Fruit fly (Drosophila melanogaster) whole organism, embryonic: Measurements from ENCODE around the gene CG34179.

ENCODE experiments used
- ATbp ChIP-seq: fragments of 200-800 bp; sonication (Bioruptor generic); optimal IDR thresholded peaks from 2 replicates; lab custom pipeline; 2017; ENCODE audit warnings: missing biosample characterization, mild to moderate bottlenecking, missing genetic modification characterization, missing genetic modification reagents
- B-H2 ChIP-seq: fragments of 200-800 bp; sonication (Bioruptor generic); optimal IDR thresholded peaks from 2 replicates; lab custom pipeline; 2018; ENCODE audit warnings: missing biosample characterization, mild to moderate bottlenecking, missing genetic modification characterization
- BtbVII ChIP-seq: fragments of 200-800 bp; sonication (Bioruptor generic); optimal IDR thresholded peaks from 3 replicates; lab custom pipeline; 2017; ENCODE audit warnings: missing biosample characterization, mild to moderate bottlenecking, missing genetic modification characterization
- CG10209 ChIP-seq: fragments of 200-800 bp; sonication (Bioruptor generic); optimal IDR thresholded peaks from 3 replicates; lab custom pipeline; 2017; ENCODE audit warnings: missing biosample characterization, mild to moderate bottlenecking, missing genetic modification characterization, missing genetic modification reagents
- CG10267 ChIP-seq: fragments of 200-800 bp; sonication (Bioruptor generic); optimal IDR thresholded peaks from 2 replicates; lab custom pipeline; 2018; ENCODE audit warnings: missing biosample characterization, mild to moderate bottlenecking, missing genetic modification characterization, moderate library complexity
- CG10543 ChIP-seq: fragments of 200-800 bp; sonication (Bioruptor generic); optimal IDR thresholded peaks from 3 replicates; lab custom pipeline; 2017; ENCODE audit warnings: missing biosample characterization, mild to moderate bottlenecking, missing genetic modification characterization, moderate library complexity
- CG11696 ChIP-seq: fragments of 200-800 bp; sonication (Bioruptor generic); IDR thresholded peaks from 2 replicates; pipeline ENCODE4 v1.3.6; 2022; ENCODE audit warnings: missing biosample characterization, missing genetic modification characterization
- CG13287 ChIP-seq: fragments of 200-800 bp; sonication (Bioruptor generic); IDR thresholded peaks from 2 replicates; pipeline ENCODE4 v1.3.6; 2022; ENCODE audit warnings: missing biosample characterization, missing genetic modification characterization; ENCODE audit not compliant: partially characterized antibody
- CG13424 ChIP-seq: fragments of 200-800 bp; sonication (Bioruptor generic); optimal IDR thresholded peaks from 2 replicates; lab custom pipeline; 2019; ENCODE audit warnings: missing biosample characterization, mild to moderate bottlenecking, missing genetic modification characterization, moderate library complexity
- CG1529 ChIP-seq: fragments of 200-800 bp; sonication (Bioruptor generic); optimal IDR thresholded peaks from 3 replicates; lab custom pipeline; 2018; ENCODE audit warnings: missing biosample characterization, missing genetic modification characterization
- CG17361 ChIP-seq: fragments of 200-800 bp; sonication (Bioruptor generic); IDR thresholded peaks from 3 replicates; pipeline ENCODE4 v1.3.6; 2022; ENCODE audit warnings: missing biosample characterization, missing genetic modification characterization
- CG1832 ChIP-seq: fragments of 200-800 bp; sonication (Bioruptor generic); optimal IDR thresholded peaks from 2 replicates; lab custom pipeline; 2017; ENCODE audit warnings: missing biosample characterization, mild to moderate bottlenecking, missing genetic modification characterization, inconsistent platforms
- CG18619 ChIP-seq: fragments of 200-800 bp; sonication (Bioruptor generic); optimal IDR thresholded peaks from 3 replicates; lab custom pipeline; 2017; ENCODE audit warnings: missing biosample characterization, mild to moderate bottlenecking, missing genetic modification characterization
- CG18764 ChIP-seq: fragments of 200-800 bp; sonication (Bioruptor generic); optimal IDR thresholded peaks from 3 replicates; lab custom pipeline; 2016; ENCODE audit warnings: missing biosample characterization, missing genetic modification characterization
- CG2199 ChIP-seq: fragments of 200-800 bp; sonication (Bioruptor generic); IDR thresholded peaks from 3 replicates; pipeline ENCODE4 v1.3.6; 2022; ENCODE audit warnings: missing biosample characterization, missing genetic modification characterization
- CG33213 ChIP-seq: fragments of 200-800 bp; sonication (Bioruptor generic); optimal IDR thresholded peaks from 3 replicates; lab custom pipeline; 2016; ENCODE audit warnings: missing biosample characterization, missing genetic modification characterization
- CG33557 ChIP-seq: fragments of 200-800 bp; sonication (Bioruptor generic); optimal IDR thresholded peaks from 2 replicates; lab custom pipeline; 2019; ENCODE audit warnings: missing biosample characterization, mild to moderate bottlenecking, missing genetic modification characterization, moderate library complexity
- CG7839 ChIP-seq: fragments of 200-800 bp; sonication (Bioruptor generic); optimal IDR thresholded peaks from 3 replicates; lab custom pipeline; 2018; ENCODE audit warnings: missing biosample characterization, mild to moderate bottlenecking, missing genetic modification characterization, moderate library complexity
- CG8089 ChIP-seq: fragments of 200-800 bp; sonication (Bioruptor generic); optimal IDR thresholded peaks from 3 replicates; lab custom pipeline; 2016; ENCODE audit warnings: missing biosample characterization, missing genetic modification characterization
- CG8290 ChIP-seq, 3 experiments: fragments of 200-800 bp; sonication (Bioruptor generic); optimal IDR thresholded peaks; 2 replicates each; lab custom pipeline; 2016 to 2019; ENCODE audit warnings: missing biosample characterization in 3 of 3, missing genetic modification characterization in 3 of 3, mild to moderate bottlenecking in 2 of 3, moderate library complexity in 1 of 3
- CG9215 ChIP-seq: fragments of 200-800 bp; sonication (Bioruptor generic); IDR thresholded peaks from 2 replicates; pipeline ENCODE4 v1.3.6; 2022; ENCODE audit warnings: missing biosample characterization, missing genetic modification characterization
- CG9437 ChIP-seq: fragments of 200-800 bp; sonication (Bioruptor generic); optimal IDR thresholded peaks from 2 replicates; lab custom pipeline; 2018; ENCODE audit warnings: missing biosample characterization, mild to moderate bottlenecking, missing genetic modification characterization
- D19B ChIP-seq: fragments of 200-800 bp; sonication (Bioruptor generic); optimal IDR thresholded peaks from 2 replicates; lab custom pipeline; 2017; ENCODE audit warnings: missing biosample characterization, mild to moderate bottlenecking, missing genetic modification characterization
- Ets65A ChIP-seq: fragments of 200-800 bp; sonication (Bioruptor generic); peaks from one replicate; lab custom pipeline; 2016; ENCODE audit warnings: missing biosample characterization, missing genetic modification characterization
- HLH4C ChIP-seq: fragments of 200-800 bp; sonication (Bioruptor generic); IDR thresholded peaks from 3 replicates; pipeline ENCODE4 v1.3.6; 2022; ENCODE audit warnings: missing biosample characterization, missing genetic modification characterization; ENCODE audit not compliant: partially characterized antibody
- Hand ChIP-seq: fragments of 200-800 bp; sonication (Bioruptor generic); optimal IDR thresholded peaks from 2 replicates; lab custom pipeline; 2017; ENCODE audit warnings: mild to moderate bottlenecking, missing biosample characterization, missing genetic modification reagents, missing genetic modification characterization
- Hey ChIP-seq: fragments of 200-800 bp; sonication (Bioruptor generic); optimal IDR thresholded peaks from 3 replicates; lab custom pipeline; 2018; ENCODE audit warnings: missing biosample characterization, mild to moderate bottlenecking, missing genetic modification characterization
- Kr ChIP-seq: fragments of 200-800 bp; sonication (Bioruptor generic); optimal IDR thresholded peaks from 2 replicates; lab custom pipeline; 2017; ENCODE audit warnings: missing biosample characterization, mild to moderate bottlenecking, missing genetic modification characterization
- MBD-R2 ChIP-seq: fragments of 200-800 bp; sonication (Bioruptor generic); IDR thresholded peaks from 2 replicates; pipeline ENCODE4 v1.3.6; 2022; ENCODE audit warnings: missing biosample characterization, missing genetic modification characterization
- Opbp ChIP-seq: fragments of 200-800 bp; sonication (Bioruptor generic); IDR thresholded peaks from 3 replicates; pipeline ENCODE4 v1.3.6; 2022; ENCODE audit warnings: missing biosample characterization, missing genetic modification characterization; ENCODE audit not compliant: partially characterized antibody
- Rfx ChIP-seq: fragments of 200-800 bp; sonication (Bioruptor generic); IDR thresholded peaks from 2 replicates; pipeline ENCODE4 v1.3.6; 2022; ENCODE audit warnings: missing biosample characterization, missing genetic modification characterization
- Scr ChIP-seq: fragments of 200-800 bp; sonication (Bioruptor generic); IDR thresholded peaks from 2 replicates; pipeline ENCODE4 v1.3.6; 2022; ENCODE audit warnings: missing biosample characterization, missing genetic modification characterization; ENCODE audit not compliant: partially characterized antibody
- TFAM ChIP-seq: fragments of 200-800 bp; sonication (Bioruptor generic); optimal IDR thresholded peaks from 2 replicates; lab custom pipeline; 2017; ENCODE audit warnings: missing biosample characterization, missing genetic modification characterization, inconsistent platforms
- YL-1 ChIP-seq: fragments of 200-800 bp; sonication (Bioruptor generic); optimal IDR thresholded peaks from 3 replicates; lab custom pipeline; 2017; ENCODE audit warnings: missing biosample characterization, mild to moderate bottlenecking, missing genetic modification characterization
- ac ChIP-seq: fragments of 200-800 bp; sonication (Bioruptor generic); optimal IDR thresholded peaks from 3 replicates; lab custom pipeline; 2017; ENCODE audit warnings: missing biosample characterization, mild to moderate bottlenecking, missing genetic modification characterization
- ara ChIP-seq: fragments of 200-800 bp; sonication (Bioruptor generic); IDR thresholded peaks from 2 replicates; pipeline ENCODE4 v1.3.6; 2022; ENCODE audit warnings: missing biosample characterization, missing genetic modification characterization
- cad ChIP-seq: fragments of >200 bp; optimal IDR thresholded peaks from 2 replicates; lab custom pipeline; 2017; ENCODE audit warnings: missing biosample characterization, missing genetic modification characterization
- chinmo ChIP-seq: fragments of 200-800 bp; sonication (Bioruptor generic); IDR thresholded peaks from 4 replicates; pipeline ENCODE4 v1.3.6; 2022; ENCODE audit warnings: missing biosample characterization, missing genetic modification characterization; ENCODE audit not compliant: partially characterized antibody
- fd102C ChIP-seq: fragments of 200-800 bp; sonication (Bioruptor generic); optimal IDR thresholded peaks from 2 replicates; lab custom pipeline; 2018; ENCODE audit warnings: missing biosample characterization, mild to moderate bottlenecking, missing genetic modification characterization, moderate library complexity
- grau ChIP-seq: fragments of 200-800 bp; optimal IDR thresholded peaks from 3 replicates; lab custom pipeline; 2019; ENCODE audit warnings: missing biosample characterization, mild to moderate bottlenecking, missing genetic modification characterization, moderate library complexity
- mam ChIP-seq: fragments of 200-800 bp; sonication (Bioruptor generic); optimal IDR thresholded peaks from 3 replicates; lab custom pipeline; 2016; ENCODE audit warnings: missing biosample characterization, missing genetic modification characterization
- oc ChIP-seq: fragments of 200-800 bp; sonication (Bioruptor generic); optimal IDR thresholded peaks from 2 replicates; lab custom pipeline; 2018; ENCODE audit warnings: missing biosample characterization, mild to moderate bottlenecking, missing genetic modification characterization, moderate library complexity
- otp ChIP-seq: fragments of 200-800 bp; sonication (Bioruptor generic); IDR thresholded peaks from 3 replicates; pipeline ENCODE4, ENCODE4 v1.3.6; 2022; ENCODE audit warnings: missing biosample characterization, missing genetic modification characterization
- sens ChIP-seq: fragments of 200-800 bp; sonication (Bioruptor generic); peaks from one replicate; lab custom pipeline; 2016; ENCODE audit warnings: missing biosample characterization, missing genetic modification characterization
- slbo ChIP-seq: fragments of 200-800 bp; sonication (Bioruptor generic); IDR thresholded peaks from 2 replicates; pipeline ENCODE4 v1.3.6; 2022; ENCODE audit warnings: missing biosample characterization, missing genetic modification characterization
- tna ChIP-seq: fragments of 200-800 bp; sonication (Bioruptor generic); IDR thresholded peaks from 2 replicates; pipeline ENCODE4 v1.3.6; 2022; ENCODE audit warnings: missing biosample characterization, missing genetic modification characterization; ENCODE audit not compliant: partially characterized antibody
- toy ChIP-seq: fragments of 200-800 bp; sonication (Bioruptor generic); IDR thresholded peaks from 2 replicates; pipeline ENCODE4 v1.3.6; 2022; ENCODE audit warnings: missing biosample characterization, missing genetic modification characterization
- usp ChIP-seq: fragments of >200 bp; optimal IDR thresholded peaks from 2 replicates; lab custom pipeline; 2017; ENCODE audit warnings: missing biosample characterization, missing genetic modification characterization
- zfh2 ChIP-seq: fragments of 200-800 bp; sonication (Bioruptor generic); optimal IDR thresholded peaks from 2 replicates; lab custom pipeline; 2016; ENCODE audit warnings: missing biosample characterization, missing genetic modification characterization

Gene CG34179

DNA sequence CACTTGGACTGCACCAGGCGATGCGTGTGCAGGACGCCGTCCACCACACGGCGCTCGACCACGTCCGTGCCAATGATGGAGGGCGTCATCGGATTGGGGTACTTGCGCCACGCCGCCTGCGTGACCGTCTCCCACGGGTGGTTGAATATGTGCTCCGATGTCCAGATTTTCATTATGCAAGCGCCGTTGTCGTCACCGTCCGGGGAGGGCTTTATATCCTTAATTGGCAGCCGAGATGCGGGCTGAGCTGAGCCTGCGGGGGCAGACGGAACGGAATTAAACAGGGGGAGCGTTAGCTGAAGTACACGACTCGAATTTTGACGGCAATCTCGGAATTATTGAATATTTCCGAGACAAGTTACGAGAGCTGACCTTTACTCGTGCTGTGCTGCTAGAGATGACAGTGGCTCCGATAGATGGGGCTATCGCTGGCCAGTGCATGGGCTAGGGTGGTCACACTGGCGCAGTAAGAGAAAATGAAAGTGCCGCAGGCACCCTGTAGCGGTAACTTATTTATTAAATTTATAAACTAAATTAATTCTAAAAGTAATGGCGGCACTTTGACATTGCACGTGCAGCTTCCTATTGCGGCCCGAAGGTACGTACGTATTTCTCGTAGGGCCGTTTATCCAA, 862 bp downstream of the CG34179 start, which contains the start of gene IPIP (continued):
- TF ChIP-seq CG1832 (GFP tag; lab: Kevin White, UChicago) (no peak), Hand (no peak), ac (GFP tag; lab: Kevin White, UChicago) (no peak), sens (GFP tag; lab: Kevin White, UChicago) (peak; percentile 25), grau (peak; percentile 2), CG2199 (GFP tag; lab: Robert Waterston, UW) (peak; percentile 56; the same call in 1 of the 3 replicates), BtbVII (no peak), usp (GFP tag; lab: Kevin White, UChicago) (no peak), cad (GFP tag; lab: Kevin White, UChicago) (no peak), Scr (GFP tag; lab: Robert Waterston, UW) (peak; percentile 79), Ets65A (peak; percentile 95), Opbp (GFP tag; lab: Robert Waterston, UW) (peak; percentile 88), CG33213 (GFP tag; lab: Kevin White, UChicago) (peak; percentile 13), CG13287 (GFP tag; lab: Robert Waterston, UW) (peak; percentile 83), slbo (GFP tag; lab: Robert Waterston, UW) (peak; percentile 66), B-H2 (GFP tag; lab: Kevin White, UChicago) (peak; percentile 69), Hey (tag; lab: Kevin White, UChicago) (no peak), fd102C (GFP tag; lab: Kevin White, UChicago) (no peak), CG10209 (GFP tag; lab: Kevin White, UChicago) (peak; percentile 48), Rfx (peak; percentile 74), D19B (GFP tag; lab: Kevin White, UChicago) (no peak), zfh2 (GFP tag; lab: Kevin White, UChicago) (peak; percentile 9), toy (GFP tag; lab: Robert Waterston, UW) (no peak), YL-1 (GFP tag; lab: Kevin White, UChicago) (peak; percentile 88), CG11696 (GFP tag; lab: Robert Waterston, UW) (no peak), chinmo (GFP tag; lab: Robert Waterston, UW) (peak; percentile 80; the same call in 1 of the 4 replicates), CG1529 (GFP tag; lab: Kevin White, UChicago) (no peak), otp (GFP tag; lab: Robert Waterston, UW) (peak; percentile 34; the same call in 1 of the 3 replicates), ara (GFP tag; lab: Robert Waterston, UW) (peak; percentile 32; the same call in 1 of the 2 replicates), CG9215 (GFP tag; lab: Robert Waterston, UW) (peak; percentile 26; the same call in 1 of the 2 replicates), ATbp (GFP tag; lab: Kevin White, UChicago) (peak; percentile 25), Kr (GFP tag; lab: Kevin White, UChicago) (no peak), CG7839 (tag; lab: Kevin White, UChicago) (no peak), CG33557 (GFP tag; lab: Kevin White, UChicago) (no peak), CG8089 (GFP tag; lab: Kevin White, UChicago) (no peak), MBD-R2 (peak; percentile 93), oc (tag; lab: Kevin White, UChicago) (no peak), CG9437 (GFP tag; lab: Kevin White, UChicago) (peak; percentile 6), TFAM (no peak), CG10543 (GFP tag; lab: Kevin White, UChicago) (peak; percentile 51), CG17361 (GFP tag; lab: Robert Waterston, UW) (no peak), mam (GFP tag; lab: Kevin White, UChicago) (peak; percentile 52), HLH4C (GFP tag; lab: Robert Waterston, UW) (peak; percentile 74), tna (GFP tag; lab: Robert Waterston, UW) (peak; percentile 79), CG10267 (tag; lab: Kevin White, UChicago) (peak; percentile 13), CG13424 (tag; lab: Kevin White, UChicago) (peak; percentile 17), CG18619 (GFP tag; lab: Kevin White, UChicago) (peak; percentile 4), CG8290 (GFP tag; optimal IDR thresholded peaks at IDR 0.05; lab: Kevin White, UChicago) (no peak), CG8290 (tag; optimal IDR thresholded peaks at IDR 0.05; lab: Kevin White, UChicago) (peak in 1 of 2 experiments; percentile 66), CG18764 (GFP tag; lab: Kevin White, UChicago) (no peak)
